Worm (Caenorhabditis elegans) whole organism, L2 larva: Measurements from ENCODE around the gene F21C10.18.

Experiments
- C34F6.9 ChIP-seq: fragments of 150-350 bp; optimal IDR thresholded peaks from 2 replicates; lab custom pipeline; 2014; ENCODE audit warnings: missing biosample characterization, missing genetic modification characterization
- Y55F3AM.14 ChIP-seq: fragments of 200-800 bp; sonication (Bioruptor generic); optimal IDR thresholded peaks from 2 replicates; lab custom pipeline; 2018; ENCODE audit warnings: mild to moderate bottlenecking, missing genetic modification characterization, missing compliant biosample characterization
- ZK546.5 ChIP-seq: sonication (generic microtip); optimal IDR thresholded peaks from 2 replicates; lab custom pipeline; 2017; ENCODE audit warnings: missing biosample characterization, missing genetic modification characterization
- alr-1 ChIP-seq: fragments of 150-350 bp; optimal IDR thresholded peaks from 2 replicates; lab custom pipeline; 2014; ENCODE audit warnings: missing biosample characterization, missing genetic modification characterization
- aly-2 ChIP-seq: fragments of 150-350 bp; optimal IDR thresholded peaks from 2 replicates; lab custom pipeline; 2014; ENCODE audit warnings: missing biosample characterization, missing genetic modification characterization
- blmp-1 ChIP-seq: sonication (generic microtip); optimal IDR thresholded peaks from 2 replicates; lab custom pipeline; 2017; ENCODE audit warnings: missing genetic modification characterization, mild to moderate bottlenecking, missing compliant biosample characterization, antibody characterized with exemption, moderate library complexity; ENCODE audit not compliant: insufficient read depth
- ceh-16 ChIP-seq: fragments of 150-350 bp; optimal IDR thresholded peaks from 2 replicates; lab custom pipeline; 2014; ENCODE audit warnings: missing biosample characterization, missing genetic modification characterization
- crh-2 ChIP-seq: sonication (generic microtip); optimal IDR thresholded peaks from 2 replicates; lab custom pipeline; 2017; ENCODE audit warnings: missing biosample characterization, missing genetic modification characterization
- dmd-4 ChIP-seq: sonication (generic microtip); optimal IDR thresholded peaks from 2 replicates; lab custom pipeline; 2017; ENCODE audit warnings: missing biosample characterization, missing genetic modification characterization
- elt-1 ChIP-seq: fragments of 150-350 bp; optimal IDR thresholded peaks from 2 replicates; lab custom pipeline; 2014; ENCODE audit warnings: missing biosample characterization, missing genetic modification characterization
- gmeb-1 ChIP-seq: fragments of 150-350 bp; optimal IDR thresholded peaks from 2 replicates; lab custom pipeline; 2014; ENCODE audit warnings: missing biosample characterization, missing genetic modification characterization
- lin-13 ChIP-seq: fragments of 150-350 bp; optimal IDR thresholded peaks from 2 replicates; lab custom pipeline; 2014; ENCODE audit warnings: missing biosample characterization, missing genetic modification reagents, missing genetic modification characterization
- lsy-2 ChIP-seq, 2 experiments: fragments of 150-350 bp in 1 of 2; sonication (generic microtip) in 1 of 2; optimal IDR thresholded peaks; 2 replicates each; lab custom pipeline; 2014 to 2017; ENCODE audit warnings: missing biosample characterization in 2 of 2, missing genetic modification characterization in 2 of 2
- mab-5 ChIP-seq: fragments of 150-350 bp; optimal IDR thresholded peaks from 2 replicates; lab custom pipeline; 2014; ENCODE audit warnings: missing biosample characterization, missing genetic modification characterization
- mdl-1 ChIP-seq, 2 experiments: fragments of 150-350 bp in 1 of 2; sonication (generic microtip) in 1 of 2; optimal IDR thresholded peaks; 2 replicates each; lab custom pipeline; 2017; ENCODE audit warnings: missing biosample characterization in 2 of 2, missing genetic modification characterization in 2 of 2
- nhr-10 ChIP-seq: sonication (generic microtip); optimal IDR thresholded peaks from 2 replicates; lab custom pipeline; 2017; ENCODE audit warnings: missing biosample characterization, missing genetic modification characterization
- nhr-12 ChIP-seq: fragments of 150-350 bp; optimal IDR thresholded peaks from 2 replicates; lab custom pipeline; 2014; ENCODE audit warnings: missing biosample characterization, missing genetic modification characterization
- nhr-21 ChIP-seq: fragments of 150-350 bp; optimal IDR thresholded peaks from 2 replicates; lab custom pipeline; 2014; ENCODE audit warnings: missing biosample characterization, missing genetic modification characterization
- nhr-23 ChIP-seq: fragments of 150-350 bp; optimal IDR thresholded peaks from 2 replicates; lab custom pipeline; 2014; ENCODE audit warnings: missing biosample characterization, missing genetic modification reagents, missing genetic modification characterization
- nhr-237 ChIP-seq: fragments of 150-350 bp; optimal IDR thresholded peaks from 2 replicates; lab custom pipeline; 2014; ENCODE audit warnings: missing biosample characterization, missing genetic modification characterization
- nhr-25 ChIP-seq: fragments of 150-350 bp; sonication (generic microtip); optimal IDR thresholded peaks from 3 replicates; lab custom pipeline; 2014; ENCODE audit warnings: missing biosample characterization, missing genetic modification characterization
- nhr-6 ChIP-seq: fragments of 150-350 bp; optimal IDR thresholded peaks from 2 replicates; lab custom pipeline; 2014; ENCODE audit warnings: missing biosample characterization, missing genetic modification characterization
- nhr-77 ChIP-seq: fragments of 150-350 bp; optimal IDR thresholded peaks from 2 replicates; lab custom pipeline; 2014; ENCODE audit warnings: missing biosample characterization, missing genetic modification characterization
- peb-1 ChIP-seq: fragments of 150-350 bp; optimal IDR thresholded peaks from 2 replicates; lab custom pipeline; 2014; ENCODE audit warnings: missing biosample characterization, missing genetic modification characterization
- sem-4 ChIP-seq: fragments of 150-350 bp; optimal IDR thresholded peaks from 2 replicates; lab custom pipeline; 2014; ENCODE audit warnings: missing biosample characterization, missing genetic modification reagents, missing genetic modification characterization
- sma-3 ChIP-seq: sonication (generic microtip); optimal IDR thresholded peaks from 2 replicates; lab custom pipeline; 2016; ENCODE audit warnings: missing genetic modification reagents, missing genetic modification characterization, missing compliant biosample characterization
- sma-9 ChIP-seq, 2 experiments: fragments of 150-350 bp in 1 of 2; sonication (generic microtip) in 1 of 2; optimal IDR thresholded peaks; 2 replicates each; lab custom pipeline; 2014 to 2016; ENCODE audit warnings: missing genetic modification characterization in 2 of 2, mild to moderate bottlenecking in 1 of 2, missing biosample characterization in 1 of 2, missing compliant biosample characterization in 1 of 2, missing genetic modification reagents in 1 of 2, moderate library complexity in 1 of 2
- snpc-4 ChIP-seq: fragments of 150-350 bp; optimal IDR thresholded peaks from 2 replicates; lab custom pipeline; 2014; ENCODE audit warnings: missing biosample characterization, missing genetic modification characterization
- unc-55 ChIP-seq: fragments of 150-350 bp; sonication (generic microtip); optimal IDR thresholded peaks from 3 replicates; lab custom pipeline; 2014; ENCODE audit warnings: missing biosample characterization, missing genetic modification reagents, missing genetic modification characterization
- unc-62 ChIP-seq: fragments of 150-350 bp; optimal IDR thresholded peaks from 2 replicates; lab custom pipeline; 2014; ENCODE audit warnings: missing biosample characterization, missing genetic modification reagents, missing genetic modification characterization
- ztf-1 ChIP-seq: fragments of 200-800 bp; sonication (Bioruptor generic); conservative IDR thresholded peaks from 2 replicates; pipeline ENCODE4 v1.3.6; 2022; ENCODE audit warnings: missing genetic modification characterization, missing compliant biosample characterization

Gene F21C10.18

DNA sequence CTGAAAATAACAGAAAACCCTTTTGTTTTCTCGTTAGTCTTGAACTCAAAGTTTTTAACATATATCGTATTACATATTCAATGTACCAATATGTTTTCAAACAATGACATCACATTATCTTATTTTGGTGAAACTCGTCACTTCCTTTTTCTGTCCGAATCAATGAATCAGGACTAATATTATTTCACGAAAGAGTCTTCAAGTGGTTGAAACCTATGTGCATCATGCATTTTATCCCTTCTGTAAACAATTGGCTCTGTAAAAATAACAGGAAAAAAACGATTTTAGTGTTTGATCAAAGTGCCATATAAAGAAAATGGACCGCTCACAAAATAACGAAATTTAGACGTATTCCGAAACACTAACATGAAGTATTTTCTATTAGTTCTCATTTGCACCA is at the start of gene F21C10.18:
Gene F21C10.18 (plus strand): TSS at position 301 of the 400 bp plus-strand sequence.
- TF ChIP-seq lin-13 (GFP tag; lab: Kevin White, UChicago) (no peak), ZK546.5 (tag; lab: Kevin White, UChicago) (no peak), Y55F3AM.14 (GFP tag; lab: Kevin White, UChicago) (no peak), nhr-21 (tag; lab: Kevin White, UChicago) (no peak)

DNA sequence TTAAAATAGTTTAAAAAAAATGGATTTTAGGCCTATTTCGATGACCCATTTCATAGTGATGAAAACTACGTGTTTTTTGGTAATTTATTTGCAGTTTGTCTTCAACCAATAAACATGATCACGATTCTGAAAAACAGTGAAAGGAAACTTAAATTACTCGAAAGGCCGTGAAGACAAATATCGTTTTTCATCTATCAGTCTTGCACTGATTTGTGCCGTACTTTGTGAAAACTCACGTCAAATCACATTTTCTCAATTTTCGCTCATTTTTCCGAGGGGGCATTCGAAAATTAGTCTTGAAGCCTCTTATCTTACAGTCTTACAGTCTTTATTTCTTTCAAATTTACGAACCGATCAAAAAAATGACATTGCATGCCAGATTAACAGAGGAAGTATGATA is 49.7 kb upstream of the F21C10.18 start, which contains the start of gene C25E10.11:
Gene C25E10.11 (minus strand): TSS at position 101 of the 400 bp plus-strand sequence.
- no peak for TF ChIP-seq gmeb-1 (tag; lab: Kevin White, UChicago)
- no peak for TF ChIP-seq mdl-1 (tag; optimal IDR thresholded peaks at IDR 0.05; lab: Kevin White, UChicago)
- no peak for TF ChIP-seq nhr-23 (tag; lab: Kevin White, UChicago)
- no peak for TF ChIP-seq sma-3 (GFP tag; lab: Kevin White, UChicago)
- no peak for TF ChIP-seq ztf-1
- TF ChIP-seq, all 48 proteins: peak for 0

DNA sequence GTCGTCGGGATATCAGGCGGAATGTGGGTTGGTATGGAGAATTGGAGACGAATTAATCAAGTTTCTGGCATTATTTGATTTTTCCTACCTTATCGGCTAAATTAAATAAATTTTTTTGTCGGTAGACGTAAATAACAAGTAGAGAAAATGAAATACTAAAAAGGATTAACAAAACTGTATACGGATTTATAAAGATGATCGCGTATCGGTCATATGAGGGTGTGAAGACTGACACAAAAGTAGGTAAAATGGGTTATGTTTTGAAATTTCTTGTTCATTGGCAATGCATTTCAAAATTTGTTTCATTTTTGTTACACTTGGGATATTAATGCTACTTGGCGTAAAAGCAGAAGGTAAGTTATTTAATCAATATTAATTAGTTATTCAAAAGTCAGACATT is 48.9 kb upstream of the F21C10.18 start, which contains the start of the genes C25E10.16 and C25E10.13:
Gene C25E10.16 (minus strand): TSS at position 101 of the 400 bp plus-strand sequence.
Gene C25E10.13 (plus strand): TSS at position 256 of the 400 bp plus-strand sequence.
- no peak for TF ChIP-seq snpc-4
- no peak for TF ChIP-seq nhr-237
- TF ChIP-seq nhr-25 (tag; lab: Kevin White, UChicago), result no peak
- TF ChIP-seq, all 48 proteins: peak for 0

DNA sequence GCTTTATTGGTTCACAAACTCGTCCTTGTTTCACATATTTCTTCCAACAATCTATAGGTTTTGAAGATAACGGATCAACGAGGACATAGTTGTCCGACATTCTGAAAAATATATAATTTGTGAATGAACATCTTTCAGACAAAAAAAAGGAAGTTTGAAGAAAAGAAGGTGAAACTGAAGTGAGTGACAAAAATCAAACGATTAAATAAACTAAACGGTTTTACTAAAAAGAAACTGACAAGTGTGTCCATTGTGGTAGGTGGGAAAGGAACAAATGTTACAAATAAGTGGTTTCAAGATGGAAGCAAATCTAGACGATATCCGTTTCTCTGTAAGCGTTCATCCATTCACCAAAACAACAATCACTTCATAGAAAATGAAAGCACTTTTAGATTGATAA is 46.0 kb upstream of the F21C10.18 start, which contains the start of gene C25E10.12:
Gene C25E10.12 (minus strand): TSS at position 101 of the 400 bp plus-strand sequence.
- TF ChIP-seq mdl-1 (tag; optimal IDR thresholded peaks at IDR 0.05; lab: Kevin White, UChicago) (no peak), sma-3 (GFP tag; lab: Kevin White, UChicago) (no peak), aly-2 (tag; lab: Kevin White, UChicago) (no peak), nhr-6 (no peak), nhr-10 (tag; lab: Kevin White, UChicago) (no peak), unc-55 (GFP tag; lab: Kevin White, UChicago) (no peak), nhr-77 (no peak), elt-1 (tag; lab: Kevin White, UChicago) (no peak), peb-1 (tag; lab: Kevin White, UChicago) (no peak), crh-2 (no peak), unc-62 (GFP tag; lab: Kevin White, UChicago) (no peak), C34F6.9 (tag; lab: Kevin White, UChicago) (no peak), lin-13 (GFP tag; lab: Kevin White, UChicago) (no peak), alr-1 (tag; lab: Kevin White, UChicago) (no peak), dmd-4 (tag; lab: Kevin White, UChicago) (no peak), mab-5 (no peak), lsy-2 (tag; optimal IDR thresholded peaks at IDR 0.05; lab: Kevin White, UChicago) (no peak), snpc-4 (no peak), nhr-12 (no peak), sem-4 (no peak)

- peak; percentile 27 for TF ChIP-seq nhr-25 (tag; lab: Kevin White, UChicago)
- no peak for TF ChIP-seq blmp-1 (tag; lab: Kevin White, UChicago)
- no peak for TF ChIP-seq elt-1 (tag; lab: Kevin White, UChicago)
- TF ChIP-seq unc-55 (GFP tag; lab: Kevin White, UChicago), result no peak
These were observed 45.2 kb upstream of the F21C10.18 start for ce11 chrV:9063134-9063533.

DNA sequence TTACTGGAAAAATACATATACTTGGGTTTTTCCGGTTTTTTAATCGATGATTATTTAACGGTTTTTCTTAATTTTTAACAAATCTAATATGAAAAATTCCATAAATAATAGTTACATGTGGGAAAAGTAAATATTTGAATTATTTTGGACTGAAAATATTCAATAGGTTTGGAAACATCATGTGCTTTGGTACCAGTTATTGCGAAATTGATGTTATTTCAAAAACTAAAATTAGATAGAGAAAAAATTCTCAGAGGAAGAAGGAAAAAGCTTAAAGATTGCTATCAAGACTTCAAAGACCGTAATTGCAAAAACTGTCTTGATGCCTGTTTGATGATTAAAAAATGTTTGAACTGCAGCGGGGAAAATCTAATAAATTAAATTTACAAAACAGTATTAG is 43.3 kb upstream of the F21C10.18 start:
- TF ChIP-seq nhr-6 (no peak), nhr-77 (no peak), unc-55 (GFP tag; lab: Kevin White, UChicago) (no peak)

ce11 chrV:9065915-9066314 is 42.4 kb upstream of the F21C10.18 start:
- TF ChIP-seq blmp-1 (tag; lab: Kevin White, UChicago) (peak; percentile 61), nhr-25 (tag; lab: Kevin White, UChicago) (peak; percentile 35), ceh-16 (tag; lab: Kevin White, UChicago) (peak; percentile 30), unc-55 (GFP tag; lab: Kevin White, UChicago) (no peak), sma-9 (GFP tag; optimal IDR thresholded peaks at IDR 0.05; lab: Kevin White, UChicago) (peak; percentile 25), sma-9 (tag; optimal IDR thresholded peaks at IDR 0.05; lab: Kevin White, UChicago) (no peak)
